Fruit fly (Drosophila melanogaster) whole organism, embryonic: Measurements from ENCODE around the gene CG32708.

Source experiments
- CG10147 ChIP-seq: fragments of 200-800 bp; sonication (Bioruptor generic); optimal IDR thresholded peaks from 2 replicates; lab custom pipeline; 2019; ENCODE audit warnings: missing biosample characterization, mild to moderate bottlenecking, missing genetic modification characterization, moderate library complexity
- CG11696 ChIP-seq: fragments of 200-800 bp; sonication (Bioruptor generic); IDR thresholded peaks from 2 replicates; pipeline ENCODE4 v1.3.6; 2022; ENCODE audit warnings: missing biosample characterization, missing genetic modification characterization
- CG12769 ChIP-seq: fragments of 200-800 bp; sonication (Bioruptor generic); optimal IDR thresholded peaks from 2 replicates; lab custom pipeline; 2019; ENCODE audit warnings: missing biosample characterization, mild to moderate bottlenecking, missing genetic modification characterization, moderate library complexity
- CG13424 ChIP-seq: fragments of 200-800 bp; sonication (Bioruptor generic); optimal IDR thresholded peaks from 2 replicates; lab custom pipeline; 2019; ENCODE audit warnings: missing biosample characterization, mild to moderate bottlenecking, missing genetic modification characterization, moderate library complexity
- CG14441 ChIP-seq: fragments of 200-800 bp; sonication (Bioruptor generic); IDR thresholded peaks from 2 replicates; pipeline ENCODE4 v1.3.6; 2022; ENCODE audit warnings: missing biosample characterization, missing genetic modification characterization
- CG16813 ChIP-seq: fragments of 200-800 bp; sonication (Bioruptor generic); IDR thresholded peaks from 3 replicates; pipeline ENCODE4 v1.3.6; 2022; ENCODE audit warnings: missing biosample characterization, missing genetic modification characterization; ENCODE audit not compliant: partially characterized antibody
- CG1832 ChIP-seq: fragments of 200-800 bp; sonication (Bioruptor generic); optimal IDR thresholded peaks from 2 replicates; lab custom pipeline; 2017; ENCODE audit warnings: missing biosample characterization, mild to moderate bottlenecking, missing genetic modification characterization, inconsistent platforms
- CG2678 ChIP-seq: fragments of 200-800 bp; sonication (Bioruptor generic); optimal IDR thresholded peaks from 3 replicates; lab custom pipeline; 2019; ENCODE audit warnings: missing biosample characterization, mild to moderate bottlenecking, missing genetic modification characterization, moderate library complexity
- CG5245 ChIP-seq: fragments of 200-800 bp; sonication (Bioruptor generic); optimal IDR thresholded peaks from 3 replicates; lab custom pipeline; 2016; ENCODE audit warnings: missing biosample characterization, missing genetic modification characterization
- CG6654 ChIP-seq: fragments of 200-800 bp; sonication (Bioruptor generic); optimal IDR thresholded peaks from 2 replicates; lab custom pipeline; 2017; ENCODE audit warnings: missing biosample characterization, mild to moderate bottlenecking, missing genetic modification characterization
- CG6689 ChIP-seq: fragments of 200-800 bp; sonication (Bioruptor generic); IDR thresholded peaks from 2 replicates; pipeline ENCODE4 v1.3.6; 2022; ENCODE audit warnings: missing biosample characterization, missing genetic modification characterization
- CG7372 ChIP-seq: fragments of 200-800 bp; sonication (Bioruptor generic); IDR thresholded peaks from 2 replicates; pipeline ENCODE4 v1.3.6; 2022; ENCODE audit warnings: missing biosample characterization, missing genetic modification characterization
- CG7963 ChIP-seq: fragments of 200-800 bp; sonication (Bioruptor generic); IDR thresholded peaks from 3 replicates; pipeline ENCODE4 v1.3.6; 2022; ENCODE audit warnings: missing biosample characterization, missing genetic modification characterization; ENCODE audit not compliant: partially characterized antibody
- CG7987 ChIP-seq: fragments of 200-800 bp; sonication (Bioruptor generic); optimal IDR thresholded peaks from 2 replicates; lab custom pipeline; 2018; ENCODE audit warnings: missing biosample characterization, mild to moderate bottlenecking, missing genetic modification characterization, moderate library complexity
- CG8765 ChIP-seq: fragments of 200-800 bp; sonication (Bioruptor generic); IDR thresholded peaks from 2 replicates; pipeline ENCODE4 v1.3.6; 2022; ENCODE audit warnings: missing biosample characterization, missing genetic modification characterization
- CrebB ChIP-seq: fragments of 200-800 bp; sonication (Bioruptor generic); optimal IDR thresholded peaks from 3 replicates; lab custom pipeline; 2018; ENCODE audit warnings: missing biosample characterization, mild to moderate bottlenecking, missing genetic modification characterization
- Fer3 ChIP-seq: fragments of 200-800 bp; sonication (Bioruptor generic); optimal IDR thresholded peaks from 2 replicates; lab custom pipeline; 2018; ENCODE audit warnings: missing biosample characterization, mild to moderate bottlenecking, missing genetic modification characterization, moderate library complexity
- GATAe ChIP-seq: fragments of 200-800 bp; sonication (Bioruptor generic); conservative IDR thresholded peaks from 2 replicates; pipeline ENCODE4 v1.3.6; 2022; ENCODE audit warnings: missing biosample characterization, missing genetic modification characterization
- HmgD ChIP-seq: fragments of 200-800 bp; sonication (Bioruptor generic); optimal IDR thresholded peaks from 3 replicates; lab custom pipeline; 2016; ENCODE audit warnings: missing biosample characterization, missing genetic modification characterization
- Mrtf ChIP-seq: fragments of 200-800 bp; sonication (Bioruptor generic); IDR thresholded peaks from 3 replicates; pipeline ENCODE4 v1.3.6; 2022; ENCODE audit warnings: missing biosample characterization, missing genetic modification characterization
- NK7.1 ChIP-seq: fragments of 200-800 bp; sonication (Bioruptor generic); optimal IDR thresholded peaks from 3 replicates; lab custom pipeline; 2016; ENCODE audit warnings: missing biosample characterization, missing genetic modification characterization
- Nf-YA ChIP-seq: fragments of 200-800 bp; sonication (Bioruptor generic); IDR thresholded peaks from 2 replicates; pipeline ENCODE4 v1.3.6; 2022; ENCODE audit warnings: missing biosample characterization, missing genetic modification characterization
- NfI ChIP-seq: fragments of 200-800 bp; sonication (Bioruptor generic); optimal IDR thresholded peaks from 3 replicates; lab custom pipeline; 2018; ENCODE audit warnings: missing biosample characterization, mild to moderate bottlenecking, missing genetic modification characterization, moderate library complexity
- Poxn ChIP-seq: fragments of 200-800 bp; sonication (Bioruptor generic); IDR thresholded peaks from 2 replicates; pipeline ENCODE4 v1.3.6; 2022; ENCODE audit warnings: missing biosample characterization, missing genetic modification characterization
- Sox102F ChIP-seq: fragments of 200-800 bp; sonication (Bioruptor generic); optimal IDR thresholded peaks from 2 replicates; lab custom pipeline; 2018; ENCODE audit warnings: missing biosample characterization, mild to moderate bottlenecking, missing genetic modification characterization, moderate library complexity
- Xbp1 ChIP-seq: fragments of 200-800 bp; sonication (Bioruptor generic); optimal IDR thresholded peaks from 3 replicates; lab custom pipeline; 2016; ENCODE audit warnings: missing biosample characterization, mild to moderate bottlenecking, missing genetic modification characterization
- amos ChIP-seq: fragments of 200-800 bp; sonication (Bioruptor generic); IDR thresholded peaks from 2 replicates; pipeline ENCODE4 v1.3.6; 2022; ENCODE audit warnings: missing biosample characterization, missing genetic modification characterization; ENCODE audit not compliant: partially characterized antibody
- bigmax ChIP-seq: fragments of 200-800 bp; sonication (Bioruptor generic); optimal IDR thresholded peaks from 2 replicates; lab custom pipeline; 2018; ENCODE audit warnings: missing biosample characterization, mild to moderate bottlenecking, missing genetic modification characterization
- bsh ChIP-seq, 2 experiments: fragments of 200-800 bp; sonication (Bioruptor generic); optimal IDR thresholded peaks; 2 replicates each; lab custom pipeline; 2017 to 2018; ENCODE audit warnings: mild to moderate bottlenecking in 2 of 2, missing biosample characterization in 2 of 2, missing genetic modification characterization in 2 of 2, moderate library complexity in 1 of 2
- crol ChIP-seq: fragments of 200-800 bp; sonication (Bioruptor generic); IDR thresholded peaks from 2 replicates; pipeline ENCODE4 v1.3.6; 2022; ENCODE audit warnings: missing biosample characterization, missing genetic modification characterization
- dpn ChIP-seq, 2 experiments: fragments of 200-800 bp; sonication (Bioruptor generic); optimal IDR thresholded peaks; 3 replicates each; lab custom pipeline; 2016; ENCODE audit warnings: missing biosample characterization in 2 of 2, missing genetic modification characterization in 2 of 2
- exex ChIP-seq: fragments of 200-800 bp; sonication (Bioruptor generic); optimal IDR thresholded peaks from 4 replicates; lab custom pipeline; 2018; ENCODE audit warnings: missing biosample characterization, mild to moderate bottlenecking, missing genetic modification characterization, moderate library complexity
- eyg ChIP-seq: fragments of 200-800 bp; sonication (Bioruptor generic); optimal IDR thresholded peaks from 3 replicates; lab custom pipeline; 2016; ENCODE audit warnings: missing biosample characterization, missing genetic modification characterization
- fd3F ChIP-seq: fragments of 200-800 bp; sonication (Bioruptor generic); optimal IDR thresholded peaks from 2 replicates; lab custom pipeline; 2018; ENCODE audit warnings: missing biosample characterization, mild to moderate bottlenecking, missing genetic modification characterization, moderate library complexity
- gce ChIP-seq: fragments of 200-800 bp; sonication (Bioruptor generic); IDR thresholded peaks from 3 replicates; pipeline ENCODE4 v1.3.6; 2022; ENCODE audit warnings: missing biosample characterization, missing genetic modification characterization
- gro ChIP-seq: fragments of 200-800 bp; sonication (Bioruptor generic); optimal IDR thresholded peaks from 2 replicates; lab custom pipeline; 2016; ENCODE audit warnings: missing biosample characterization, missing genetic modification characterization
- gsb ChIP-seq: fragments of 200-800 bp; sonication (Bioruptor generic); IDR thresholded peaks from 2 replicates; pipeline ENCODE4 v1.3.6; 2022; ENCODE audit warnings: missing biosample characterization, missing genetic modification characterization
- her ChIP-seq: fragments of 200-800 bp; sonication (Bioruptor generic); optimal IDR thresholded peaks from 2 replicates; lab custom pipeline; 2016; ENCODE audit warnings: missing biosample characterization, missing genetic modification characterization
- jing ChIP-seq: fragments of 200-800 bp; sonication (Bioruptor generic); optimal IDR thresholded peaks from 2 replicates; lab custom pipeline; 2018; ENCODE audit warnings: missing biosample characterization, mild to moderate bottlenecking, missing genetic modification characterization
- lab ChIP-seq: fragments of 200-800 bp; sonication (Bioruptor generic); optimal IDR thresholded peaks from 3 replicates; lab custom pipeline; 2017; ENCODE audit warnings: missing biosample characterization, missing genetic modification characterization, mild to moderate bottlenecking, moderate library complexity, missing genetic modification reagents
- pros ChIP-seq: fragments of 200-800 bp; sonication (Bioruptor generic); optimal IDR thresholded peaks from 3 replicates; lab custom pipeline; 2019; ENCODE audit warnings: missing biosample characterization, mild to moderate bottlenecking, missing genetic modification characterization, moderate library complexity
- psq ChIP-seq: fragments of 200-800 bp; sonication (Bioruptor generic); optimal IDR thresholded peaks from 2 replicates; lab custom pipeline; 2017; ENCODE audit warnings: missing biosample characterization, missing genetic modification characterization
- seq ChIP-seq: fragments of 200-800 bp; sonication (Bioruptor generic); IDR thresholded peaks from 2 replicates; pipeline ENCODE4 v1.3.6; 2022; ENCODE audit warnings: missing biosample characterization, missing genetic modification characterization
- shn ChIP-seq: fragments of 200-800 bp; sonication (Bioruptor generic); optimal IDR thresholded peaks from 3 replicates; lab custom pipeline; 2016; ENCODE audit warnings: missing biosample characterization, missing genetic modification characterization
- sima ChIP-seq: fragments of 200-800 bp; sonication (Bioruptor generic); optimal IDR thresholded peaks from 2 replicates; lab custom pipeline; 2016; ENCODE audit warnings: missing biosample characterization, missing genetic modification characterization
- sna ChIP-seq: fragments of 200-800 bp; sonication (Bioruptor generic); IDR thresholded peaks from 2 replicates; pipeline ENCODE4 v1.3.6; 2022; ENCODE audit warnings: missing biosample characterization, missing genetic modification characterization; ENCODE audit not compliant: partially characterized antibody
- so ChIP-seq: fragments of 200-800 bp; sonication (Bioruptor generic); IDR thresholded peaks from 3 replicates; pipeline ENCODE4 v1.3.6; 2022; ENCODE audit warnings: missing biosample characterization, missing genetic modification characterization
- toy ChIP-seq: fragments of 200-800 bp; sonication (Bioruptor generic); IDR thresholded peaks from 2 replicates; pipeline ENCODE4 v1.3.6; 2022; ENCODE audit warnings: missing biosample characterization, missing genetic modification characterization
- trh ChIP-seq: fragments of 200-800 bp; sonication (Bioruptor generic); optimal IDR thresholded peaks from 2 replicates; lab custom pipeline; 2016; ENCODE audit warnings: missing biosample characterization, missing genetic modification characterization

CG32708 gene

DNA sequence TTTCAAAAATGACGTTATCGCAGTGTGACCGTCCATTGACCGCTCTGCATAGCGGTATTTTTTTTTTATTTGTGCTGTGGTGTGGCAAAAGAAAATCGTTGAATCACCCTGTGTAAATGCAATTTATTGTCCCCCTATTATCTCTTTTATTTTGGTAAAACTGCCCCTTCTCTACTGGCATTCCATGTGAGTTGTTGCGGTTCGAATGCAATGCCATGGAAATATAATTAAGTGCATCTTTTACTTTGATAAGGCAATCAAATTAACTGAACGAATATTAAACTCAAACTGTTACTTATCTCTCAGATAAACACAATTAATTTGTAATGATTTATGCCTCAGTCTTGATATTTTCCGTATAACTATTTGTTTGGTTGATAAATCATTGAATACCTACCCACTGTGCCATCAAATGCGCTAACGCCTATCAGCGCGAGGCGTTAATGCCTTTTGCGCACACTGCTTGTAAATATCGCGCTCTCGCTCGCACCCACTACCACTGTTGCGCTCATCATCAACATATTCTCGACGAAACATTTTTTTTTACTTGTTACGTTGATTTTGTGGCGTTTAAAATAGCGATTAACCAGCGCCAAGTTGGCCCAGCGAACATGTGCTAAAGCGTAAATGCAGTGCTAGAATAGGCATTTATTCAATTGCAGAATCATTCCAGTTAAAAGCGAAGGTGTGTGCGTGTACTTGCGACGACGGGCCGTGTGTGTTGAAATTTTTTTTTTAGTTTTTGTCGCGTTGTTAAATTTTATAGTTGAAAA is 23.5 kb downstream of the CG32708 start (continued):
- TF ChIP-seq trh (no peak), CG7963 (GFP tag; lab: Robert Waterston, UW) (no peak), exex (tag; lab: Kevin White, UChicago) (no peak), CG2678 (peak; percentile 63), seq (GFP tag; lab: Robert Waterston, UW) (no peak), CG7372 (GFP tag; lab: Robert Waterston, UW) (no peak), CG7987 (GFP tag; lab: Kevin White, UChicago) (no peak), NK7.1 (GFP tag; lab: Kevin White, UChicago) (no peak), GATAe (GFP tag; lab: Robert Waterston, UW) (no peak), amos (GFP tag; lab: Robert Waterston, UW) (no peak), lab (GFP tag; lab: Kevin White, UChicago) (peak; percentile 34), gce (GFP tag; lab: Robert Waterston, UW) (no peak), CG10147 (GFP tag; lab: Kevin White, UChicago) (peak; percentile 15), bsh (GFP tag; optimal IDR thresholded peaks at IDR 0.05; lab: Kevin White, UChicago) (peak in 1 of 2 experiments; percentile 41), CG8765 (GFP tag; lab: Robert Waterston, UW) (no peak), HmgD (GFP tag; lab: Kevin White, UChicago) (peak; percentile 52), jing (GFP tag; lab: Kevin White, UChicago) (peak; percentile 43), CG6654 (no peak), toy (no peak), CrebB (tag; lab: Kevin White, UChicago) (no peak), dpn (GFP tag; optimal IDR thresholded peaks at IDR 0.05; lab: Kevin White, UChicago) (peak; percentile 42 to 46), CG12769 (tag; lab: Kevin White, UChicago) (no peak), psq (no peak), pros (GFP tag; lab: Kevin White, UChicago) (no peak), so (GFP tag; lab: Robert Waterston, UW) (no peak), sna (0 out of 2 replicates have a peak, but pooled peaks have one; percentile 15), Nf-YA (GFP tag; lab: Robert Waterston, UW) (no peak), her (peak; percentile 39), sima (no peak), Fer3 (tag; lab: Kevin White, UChicago) (peak; percentile 18), eyg (GFP tag; lab: Kevin White, UChicago) (peak; percentile 6), CG16813 (GFP tag; lab: Robert Waterston, UW) (0 out of 3 replicates have a peak, but pooled peaks have one; percentile 15), crol (no peak), fd3F (GFP tag; lab: Kevin White, UChicago) (peak; percentile 18), Xbp1 (GFP tag; lab: Kevin White, UChicago) (peak; percentile 61), Sox102F (GFP tag; lab: Kevin White, UChicago) (no peak), gsb (GFP tag; lab: Robert Waterston, UW) (no peak), CG11696 (GFP tag; lab: Robert Waterston, UW) (no peak), CG5245 (GFP tag; lab: Kevin White, UChicago) (no peak), CG14441 (GFP tag; lab: Robert Waterston, UW) (peak; percentile 52; the same call in 1 of the 2 replicates), CG6689 (GFP tag; lab: Robert Waterston, UW) (peak; percentile 55), CG13424 (peak; percentile 32), Poxn (GFP tag; lab: Robert Waterston, UW) (no peak), bigmax (no peak), Mrtf (GFP tag; lab: Robert Waterston, UW) (no peak), shn (GFP tag; lab: Kevin White, UChicago) (peak; percentile 72), CG1832 (GFP tag; lab: Kevin White, UChicago) (peak; percentile 52), NfI (GFP tag; lab: Kevin White, UChicago) (peak; percentile 45), gro (GFP tag; lab: Kevin White, UChicago) (peak; percentile 56)
